Fruit fly (Drosophila melanogaster) whole organism, prepupa: ENCODE data around the gene CG11656.

Source experiments
- CG10631 ChIP-seq: fragments of 200-800 bp; sonication (Bioruptor generic); optimal IDR thresholded peaks from 2 replicates; lab custom pipeline; 2016; ENCODE audit warnings: missing biosample characterization, missing genetic modification characterization
- CG11902 ChIP-seq: fragments of 200-800 bp; sonication (Bioruptor generic); optimal IDR thresholded peaks from 3 replicates; lab custom pipeline; 2016; ENCODE audit warnings: missing biosample characterization, missing genetic modification characterization
- CG1621 ChIP-seq: fragments of 200-800 bp; sonication (Bioruptor generic); optimal IDR thresholded peaks from 3 replicates; lab custom pipeline; 2018; ENCODE audit warnings: missing biosample characterization, mild to moderate bottlenecking, missing genetic modification characterization
- CG16779 ChIP-seq: fragments of 200-800 bp; sonication (Bioruptor generic); optimal IDR thresholded peaks from 3 replicates; lab custom pipeline; 2017; ENCODE audit warnings: missing biosample characterization, mild to moderate bottlenecking, missing genetic modification characterization
- CG31627 ChIP-seq: fragments of 200-800 bp; sonication (Bioruptor generic); optimal IDR thresholded peaks from 3 replicates; lab custom pipeline; 2016; ENCODE audit warnings: missing biosample characterization, missing genetic modification characterization
- CG34406 ChIP-seq: fragments of 200-800 bp; sonication (Bioruptor generic); optimal IDR thresholded peaks from 3 replicates; lab custom pipeline; 2016; ENCODE audit warnings: missing biosample characterization, missing genetic modification characterization
- CG4318 ChIP-seq: fragments of 200-800 bp; sonication (Bioruptor generic); optimal IDR thresholded peaks from 3 replicates; lab custom pipeline; 2017; ENCODE audit warnings: missing biosample characterization, mild to moderate bottlenecking, missing genetic modification characterization
- CG6163 ChIP-seq: fragments of 200-800 bp; sonication (Bioruptor generic); IDR thresholded peaks from 3 replicates; pipeline ENCODE4 v1.3.6; 2022; ENCODE audit warnings: missing biosample characterization, missing genetic modification characterization
- CG6808 ChIP-seq: fragments of 200-800 bp; sonication (Bioruptor generic); optimal IDR thresholded peaks from 3 replicates; lab custom pipeline; 2017; ENCODE audit warnings: missing biosample characterization, missing genetic modification characterization, mild to moderate bottlenecking, moderate library complexity, missing genetic modification reagents
- CG7368 ChIP-seq: fragments of 200-800 bp; sonication (Bioruptor generic); optimal IDR thresholded peaks from 3 replicates; lab custom pipeline; 2016; ENCODE audit warnings: missing biosample characterization, missing genetic modification characterization
- CG8119 ChIP-seq: fragments of 200-800 bp; sonication (Bioruptor generic); IDR thresholded peaks from 3 replicates; pipeline ENCODE4 v1.3.6; 2022; ENCODE audit warnings: missing biosample characterization, missing genetic modification characterization
- CG8632 ChIP-seq: fragments of 200-800 bp; sonication (Bioruptor generic); optimal IDR thresholded peaks from 3 replicates; lab custom pipeline; 2016; ENCODE audit warnings: missing biosample characterization, missing genetic modification characterization
- Eip75B ChIP-seq: fragments of 200-800 bp; sonication (Bioruptor generic); optimal IDR thresholded peaks from 3 replicates; lab custom pipeline; 2016; ENCODE audit warnings: missing biosample characterization, missing genetic modification characterization
- Eip78C ChIP-seq: fragments of 200-800 bp; sonication (Bioruptor generic); peaks from one replicate; lab custom pipeline; 2016; ENCODE audit warnings: missing biosample characterization, missing genetic modification characterization
- Eip93F ChIP-seq: fragments of 200-800 bp; sonication (Bioruptor generic); optimal IDR thresholded peaks from 2 replicates; lab custom pipeline; 2016; ENCODE audit warnings: missing biosample characterization, mild to moderate bottlenecking, missing genetic modification characterization
- Ets21C ChIP-seq: fragments of 200-800 bp; sonication (Bioruptor generic); optimal IDR thresholded peaks from 3 replicates; lab custom pipeline; 2016; ENCODE audit warnings: missing biosample characterization, missing genetic modification characterization
- Gug ChIP-seq: fragments of 200-800 bp; sonication (Bioruptor generic); IDR thresholded peaks from 2 replicates; pipeline ENCODE4 v1.3.6; 2022; ENCODE audit warnings: missing biosample characterization, missing genetic modification characterization
- Hr38 ChIP-seq: sonication (Bioruptor generic); optimal IDR thresholded peaks from 2 replicates; lab custom pipeline; 2016; ENCODE audit warnings: missing biosample characterization, missing genetic modification characterization
- Hr39 ChIP-seq: fragments of 200-800 bp; sonication (Bioruptor generic); optimal IDR thresholded peaks from 2 replicates; lab custom pipeline; 2016; ENCODE audit warnings: missing biosample characterization, missing genetic modification characterization
- Lpt ChIP-seq: fragments of 200-800 bp; sonication (Bioruptor generic); optimal IDR thresholded peaks from 3 replicates; lab custom pipeline; 2016; ENCODE audit warnings: missing biosample characterization, missing genetic modification characterization
- Met ChIP-seq: fragments of 200-800 bp; sonication (Bioruptor generic); optimal IDR thresholded peaks from 3 replicates; lab custom pipeline; 2016; ENCODE audit warnings: missing biosample characterization, missing genetic modification characterization
- Smox ChIP-seq: fragments of 200-800 bp; sonication (Bioruptor generic); optimal IDR thresholded peaks from 3 replicates; lab custom pipeline; 2016; ENCODE audit warnings: missing biosample characterization, missing genetic modification characterization
- Sox102F ChIP-seq: fragments of 200-800 bp; sonication (Bioruptor generic); optimal IDR thresholded peaks from 2 replicates; lab custom pipeline; 2016; ENCODE audit warnings: missing biosample characterization, mild to moderate bottlenecking, missing genetic modification characterization
- Sox14 ChIP-seq: fragments of 200-800 bp; sonication (Bioruptor generic); optimal IDR thresholded peaks from 3 replicates; lab custom pipeline; 2016; ENCODE audit warnings: missing biosample characterization, missing genetic modification characterization
- achi ChIP-seq: fragments of 200-800 bp; sonication (Bioruptor generic); optimal IDR thresholded peaks from 3 replicates; lab custom pipeline; 2016; ENCODE audit warnings: missing biosample characterization, missing genetic modification characterization
- cyc ChIP-seq: fragments of 200-800 bp; sonication (Bioruptor generic); optimal IDR thresholded peaks from 3 replicates; lab custom pipeline; 2016; ENCODE audit warnings: missing biosample characterization, missing genetic modification characterization
- eg ChIP-seq: fragments of 200-800 bp; sonication (Bioruptor generic); IDR thresholded peaks from 3 replicates; pipeline ENCODE4 v1.3.6; 2022; ENCODE audit warnings: missing biosample characterization, missing genetic modification characterization
- esn ChIP-seq: fragments of 200-800 bp; sonication (Bioruptor generic); optimal IDR thresholded peaks from 2 replicates; lab custom pipeline; 2016; ENCODE audit warnings: missing biosample characterization, mild to moderate bottlenecking, missing genetic modification characterization, moderate library complexity
- fd59A ChIP-seq: fragments of 200-800 bp; sonication (Bioruptor generic); optimal IDR thresholded peaks from 2 replicates; lab custom pipeline; 2017; ENCODE audit warnings: missing biosample characterization, mild to moderate bottlenecking, missing genetic modification characterization, missing genetic modification reagents
- lz ChIP-seq: fragments of 200-800 bp; sonication (Bioruptor generic); optimal IDR thresholded peaks from 3 replicates; lab custom pipeline; 2016; ENCODE audit warnings: missing biosample characterization, missing genetic modification characterization
- net ChIP-seq: fragments of 200-800 bp; sonication (Bioruptor generic); optimal IDR thresholded peaks from 3 replicates; lab custom pipeline; 2016; ENCODE audit warnings: missing biosample characterization, missing genetic modification characterization
- pdm3 ChIP-seq: fragments of 200-800 bp; sonication (Bioruptor generic); optimal IDR thresholded peaks from 3 replicates; lab custom pipeline; 2016; ENCODE audit warnings: missing biosample characterization, missing genetic modification characterization
- spab ChIP-seq: fragments of 200-800 bp; sonication (Bioruptor generic); optimal IDR thresholded peaks from 2 replicates; lab custom pipeline; 2017; ENCODE audit warnings: missing biosample characterization, mild to moderate bottlenecking, missing genetic modification characterization, missing genetic modification reagents
- svp ChIP-seq: fragments of 200-800 bp; sonication (Bioruptor generic); peaks from one replicate; lab custom pipeline; 2016; ENCODE audit warnings: missing biosample characterization, missing genetic modification characterization
- topi ChIP-seq: fragments of 200-800 bp; sonication (Bioruptor generic); optimal IDR thresholded peaks from 3 replicates; lab custom pipeline; 2016; ENCODE audit warnings: missing biosample characterization, missing genetic modification characterization
- vri ChIP-seq: fragments of 200-800 bp; sonication (Bioruptor generic); optimal IDR thresholded peaks from 3 replicates; lab custom pipeline; 2016; ENCODE audit warnings: missing biosample characterization, mild to moderate bottlenecking, missing genetic modification characterization

The CG11656 gene

DNA sequence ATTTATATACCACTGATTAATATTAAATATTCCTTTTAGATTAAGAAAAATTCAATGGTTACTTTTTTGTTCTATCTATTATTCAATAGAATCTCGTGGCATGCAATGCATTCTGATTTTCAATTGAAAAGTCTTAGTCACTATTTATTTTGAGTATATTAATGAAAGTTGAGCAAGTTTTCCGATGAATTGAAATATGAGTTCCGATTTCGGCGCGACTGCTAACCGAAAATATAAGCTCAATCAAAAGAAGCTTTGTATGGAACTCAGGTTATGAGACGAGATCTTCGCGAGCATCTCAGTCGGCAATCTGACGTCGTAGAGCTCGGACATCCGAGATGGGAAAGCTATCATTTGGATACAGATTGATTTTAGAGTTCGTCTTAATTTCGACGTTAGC is 28.4 kb downstream of the CG11656 start, which contains the start of gene CG11668:
Gene CG11668 (plus strand): TSS at position 301 of the 400 bp plus-strand sequence.
- TF ChIP-seq Eip93F (GFP tag; lab: Kevin White, UChicago) (no peak), Ets21C (GFP tag; lab: Kevin White, UChicago) (no peak), CG1621 (no peak)

DNA sequence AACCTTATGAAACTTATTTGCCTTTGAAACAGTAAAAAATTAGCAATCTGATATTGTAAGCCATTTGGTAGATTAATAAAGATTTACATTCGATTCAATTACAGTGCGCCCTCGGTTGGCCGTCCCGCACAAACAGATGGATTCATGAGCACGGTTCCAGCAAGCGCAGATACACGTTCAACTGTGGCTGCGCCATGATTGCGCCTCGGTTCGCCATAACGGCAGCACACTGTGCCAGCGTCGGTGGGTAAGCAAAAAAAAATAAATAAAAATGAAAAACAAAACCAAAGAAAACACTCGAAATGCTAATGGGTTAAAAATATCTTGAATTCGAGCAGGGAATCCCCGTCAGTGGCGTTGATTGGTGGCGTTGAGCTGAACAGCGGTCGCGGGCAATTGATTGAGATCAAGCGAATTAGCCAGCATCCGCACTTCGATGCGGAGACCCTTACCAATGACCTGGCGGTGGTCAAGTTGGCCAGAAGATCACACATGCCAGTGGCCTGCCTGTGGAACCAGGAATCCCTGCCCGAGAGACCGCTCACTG is 29.4 kb downstream of the CG11656 start:
- TF ChIP-seq pdm3 (GFP tag; lab: Kevin White, UChicago): peak; percentile 12
- TF ChIP-seq Eip78C: peak; percentile 57
- no peak for TF ChIP-seq CG11902 (GFP tag; lab: Kevin White, UChicago)
- no peak for TF ChIP-seq Eip93F (GFP tag; lab: Kevin White, UChicago)
- TF ChIP-seq esn: no peak
- TF ChIP-seq CG8119: 0 out of 3 replicates have a peak, but pooled peaks have one; percentile 32
- no peak for TF ChIP-seq Lpt
- TF ChIP-seq cyc (GFP tag; lab: Kevin White, UChicago): peak; percentile 17
- TF ChIP-seq CG10631 (GFP tag; lab: Kevin White, UChicago): no peak
- peak; percentile 64 for TF ChIP-seq svp (GFP tag; lab: Kevin White, UChicago)
- TF ChIP-seq topi (GFP tag; lab: Kevin White, UChicago): peak; percentile 30
- TF ChIP-seq Hr39 (GFP tag; lab: Kevin White, UChicago): peak; percentile 51
- TF ChIP-seq net (GFP tag; lab: Kevin White, UChicago): peak; percentile 8
- peak; percentile 16 for TF ChIP-seq CG6808
- peak; percentile 17 for TF ChIP-seq achi
- peak; percentile 24 for TF ChIP-seq Sox14
- TF ChIP-seq CG34406 (GFP tag; lab: Kevin White, UChicago): peak; percentile 36
- no peak for TF ChIP-seq Eip75B
- peak; percentile 54; the same call in 2 of the 3 replicates for TF ChIP-seq CG6163 (GFP tag; lab: Robert Waterston, UW)
- TF ChIP-seq Sox102F (GFP tag; lab: Kevin White, UChicago): peak; percentile 8
- peak; percentile 57; the same call in 2 of the 3 replicates for TF ChIP-seq eg (GFP tag; lab: Robert Waterston, UW)
- TF ChIP-seq vri (GFP tag; lab: Kevin White, UChicago): no peak
- peak; percentile 27 for TF ChIP-seq CG8632 (GFP tag; lab: Kevin White, UChicago)
- TF ChIP-seq CG31627 (GFP tag; lab: Kevin White, UChicago): peak; percentile 43
- TF ChIP-seq lz (GFP tag; lab: Kevin White, UChicago): peak; percentile 24
- TF ChIP-seq Met (GFP tag; lab: Kevin White, UChicago): peak; percentile 51
- no peak for TF ChIP-seq CG16779 (tag; lab: Kevin White, UChicago)
- peak; percentile 9 for TF ChIP-seq spab
- TF ChIP-seq Smox (GFP tag; lab: Kevin White, UChicago): peak; percentile 22

DNA sequence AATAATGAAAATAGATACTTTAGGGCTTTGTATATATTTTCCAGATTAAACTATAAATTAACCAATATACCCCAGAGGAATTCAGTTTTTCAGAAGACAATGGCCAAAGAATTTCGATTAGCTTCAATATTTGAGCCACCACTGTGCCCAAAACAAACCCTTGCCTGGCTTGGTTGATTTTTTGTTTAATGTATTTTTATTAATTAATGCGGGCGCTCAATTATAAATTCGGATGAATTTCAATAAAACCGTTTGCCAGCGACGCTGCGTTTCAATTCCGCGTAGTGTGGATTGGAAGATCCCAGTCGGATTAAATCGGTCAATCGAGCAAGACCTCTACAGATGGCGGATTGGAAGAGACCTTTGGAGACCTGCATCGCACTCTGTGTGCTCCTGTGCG is 32.1 kb downstream of the CG11656 start, which contains the start of gene CG11670:
Gene CG11670 (plus strand): TSS at position 301 of the 400 bp plus-strand sequence.
- no peak for TF ChIP-seq CG4318
- TF ChIP-seq Gug: no peak
- TF ChIP-seq net (GFP tag; lab: Kevin White, UChicago): no peak
- no peak for TF ChIP-seq Eip93F (GFP tag; lab: Kevin White, UChicago)
- TF ChIP-seq fd59A (GFP tag; lab: Kevin White, UChicago): no peak
- TF ChIP-seq Ets21C (GFP tag; lab: Kevin White, UChicago): no peak
- no peak for TF ChIP-seq CG7368 (GFP tag; lab: Kevin White, UChicago)
- no peak for TF ChIP-seq CG8632 (GFP tag; lab: Kevin White, UChicago)
- TF ChIP-seq, all 60 proteins: peak for 0

DNA sequence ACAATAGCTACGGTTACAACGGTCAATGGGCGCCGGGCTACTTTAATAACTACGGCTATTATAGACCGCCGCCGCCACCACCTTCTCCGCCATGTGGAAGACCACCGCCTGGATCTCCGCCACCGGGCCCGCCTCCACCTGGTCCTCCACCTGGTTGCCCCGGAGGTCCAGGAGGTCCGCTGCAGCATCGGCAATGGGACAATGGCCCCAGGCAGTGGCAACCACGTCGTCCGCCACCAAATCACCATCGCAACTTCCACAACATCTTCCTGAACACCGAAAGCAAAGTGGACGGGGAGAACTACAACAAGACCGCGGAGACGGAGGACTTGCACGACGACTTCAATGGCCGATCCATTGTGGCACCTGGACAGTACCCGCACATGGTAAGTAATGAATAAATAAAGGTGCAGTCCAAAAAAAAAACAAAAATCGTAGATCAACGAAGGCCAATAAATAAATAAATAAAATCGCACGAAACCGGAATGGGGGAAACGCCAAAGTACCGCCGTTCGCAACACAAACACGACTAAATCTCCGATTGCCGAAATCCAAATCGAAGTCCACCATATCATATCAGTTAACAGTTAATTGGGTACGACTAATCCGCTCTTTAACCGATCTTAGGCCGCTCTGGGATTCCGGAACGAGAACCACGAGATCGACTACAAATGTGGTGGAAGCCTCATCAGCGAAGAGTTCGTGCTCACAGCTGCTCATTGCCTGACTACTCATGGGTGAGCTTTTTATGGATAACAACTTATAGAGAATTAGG is 32.8 kb downstream of the CG11656 start, which contains the start of gene snk:
Gene snk (minus strand): TSS at position 513 of the 775 bp plus-strand sequence.
- no peak for TF ChIP-seq Hr38 (GFP tag; lab: Kevin White, UChicago)
